Worm (Caenorhabditis elegans): Measurements from ENCODE around the gene mcd-1.

Gene mcd-1

DNA sequence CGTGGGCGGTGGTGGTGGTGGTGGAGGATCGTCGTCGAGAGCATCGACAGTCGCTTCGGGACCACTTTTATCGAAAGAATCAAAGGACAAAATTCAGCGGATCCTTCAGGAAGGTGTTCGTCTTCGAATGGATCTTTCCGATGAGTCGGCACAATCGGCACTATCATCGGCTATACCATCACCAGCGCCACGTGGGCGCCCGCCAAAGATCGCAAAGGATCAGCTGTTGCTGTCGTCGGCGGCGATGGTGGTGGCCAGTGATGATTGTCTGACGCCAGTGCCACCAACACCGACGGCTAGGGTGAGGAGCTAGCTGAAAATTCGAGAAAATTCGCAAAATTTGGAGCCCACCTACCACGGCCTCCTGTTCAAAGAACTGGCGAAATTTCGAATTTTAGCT lies 10.3 kb upstream of the mcd-1 start:
- no peak for TF ChIP-seq W03F9.2 (tag; optimal IDR thresholded peaks at IDR 0.05)
- no peak for TF ChIP-seq him-1 (tag; optimal IDR thresholded peaks at IDR 0.05)
- TF ChIP-seq dao-5 (tag; optimal IDR thresholded peaks at IDR 0.05) = no peak

DNA sequence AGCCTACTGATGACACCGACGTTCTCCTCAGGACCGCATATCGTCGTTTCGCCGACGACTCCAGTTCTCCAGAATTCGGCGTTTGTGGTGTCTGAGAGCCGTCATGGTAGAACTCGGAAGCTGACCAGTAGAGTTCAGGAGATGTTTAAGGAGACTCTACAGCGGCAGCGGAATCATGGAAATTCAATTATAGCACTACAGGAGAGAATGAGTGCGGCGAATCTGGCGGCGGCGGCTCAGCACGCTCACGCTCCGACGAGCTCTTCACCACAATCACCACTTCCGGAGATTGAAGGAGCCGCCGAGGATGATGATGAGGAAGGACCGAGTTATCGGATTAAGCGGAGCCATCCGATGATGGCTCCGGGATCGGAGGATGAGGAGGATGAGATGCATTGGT lies 8.8 kb upstream of the mcd-1 start:
- TF ChIP-seq him-1 (tag; optimal IDR thresholded peaks at IDR 0.05) (no peak), W03F9.2 (tag; optimal IDR thresholded peaks at IDR 0.05) (no peak), dao-5 (tag; optimal IDR thresholded peaks at IDR 0.05) (no peak)

DNA sequence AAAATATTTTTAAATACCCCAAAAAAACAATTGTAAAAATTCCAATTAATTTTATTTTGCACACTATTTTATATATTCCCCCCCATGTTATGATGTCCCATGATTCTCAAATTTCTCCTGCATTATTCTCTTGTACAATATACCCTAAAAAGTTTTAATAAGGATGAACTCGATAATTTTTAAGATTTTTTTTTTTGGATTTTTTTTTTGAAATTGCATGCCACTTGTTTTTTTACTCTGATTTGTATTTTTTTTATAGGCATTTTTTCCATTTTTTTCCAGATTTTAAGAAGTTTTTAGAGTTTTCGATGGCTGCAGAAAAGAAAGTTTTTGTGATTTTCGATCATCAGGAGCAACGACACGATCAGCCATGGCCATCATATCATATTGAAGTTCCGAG lies 5.9 kb upstream of the mcd-1 start, which contains the start of gene hda-10:
TSS of gene hda-10 (plus strand) at position 301 of the 400 bp plus-strand sequence.
- TF ChIP-seq him-1 (tag; optimal IDR thresholded peaks at IDR 0.05) (no peak), W03F9.2 (tag; optimal IDR thresholded peaks at IDR 0.05) (no peak), dao-5 (tag; optimal IDR thresholded peaks at IDR 0.05) (no peak)

DNA sequence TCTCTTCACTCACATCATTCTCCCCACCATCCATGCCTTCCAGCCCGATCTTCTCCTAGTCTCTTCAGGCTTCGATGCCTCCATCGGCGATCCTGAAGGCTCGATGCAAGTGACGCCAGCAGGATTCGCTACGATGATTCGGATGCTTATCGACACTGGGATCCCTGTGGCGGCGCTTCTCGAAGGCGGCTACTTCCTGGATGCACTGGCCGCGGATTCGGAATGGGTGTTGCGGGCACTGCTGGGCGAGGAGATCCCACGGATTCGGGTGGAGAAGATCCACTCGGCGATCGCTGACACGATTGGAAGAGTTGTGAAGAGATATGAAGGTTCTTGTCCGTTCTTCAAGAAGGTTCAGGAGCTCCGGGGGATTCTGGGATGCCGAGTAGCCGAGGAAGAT lies 1.9 kb upstream of the mcd-1 start:
- TF ChIP-seq W03F9.2 (tag; optimal IDR thresholded peaks at IDR 0.05) (no peak), him-1 (tag; optimal IDR thresholded peaks at IDR 0.05) (no peak), dao-5 (tag; optimal IDR thresholded peaks at IDR 0.05) (no peak)

DNA sequence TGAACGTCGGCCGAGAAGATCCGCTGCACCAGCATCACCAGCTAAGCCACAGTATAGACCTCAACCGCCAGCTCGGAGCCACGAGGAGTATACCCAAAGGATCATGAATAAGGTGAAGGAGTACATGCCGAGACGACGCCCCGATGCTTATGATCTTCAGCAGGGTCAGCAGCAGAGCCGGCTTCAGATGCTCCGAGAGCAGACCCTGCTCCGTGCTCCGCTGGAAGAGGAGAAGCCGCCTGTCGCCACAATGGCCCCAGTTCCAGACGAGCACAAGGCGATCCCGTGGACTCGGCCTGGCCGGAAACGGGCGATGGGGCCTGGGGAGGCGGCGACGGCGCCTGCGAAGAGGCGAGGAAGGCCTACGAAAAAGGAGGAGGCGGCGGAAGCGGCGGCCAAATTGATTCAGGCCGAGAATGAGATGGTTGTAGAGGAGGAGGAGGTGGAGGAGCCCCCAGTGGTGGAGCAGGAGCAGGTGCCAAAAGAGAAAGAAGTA lies 8.0 kb downstream of the mcd-1 start:
- TF ChIP-seq W03F9.2 (tag; optimal IDR thresholded peaks at IDR 0.05) = no peak
- no peak for TF ChIP-seq him-1 (tag; optimal IDR thresholded peaks at IDR 0.05)
- no peak for TF ChIP-seq dao-5 (tag; optimal IDR thresholded peaks at IDR 0.05)

DNA sequence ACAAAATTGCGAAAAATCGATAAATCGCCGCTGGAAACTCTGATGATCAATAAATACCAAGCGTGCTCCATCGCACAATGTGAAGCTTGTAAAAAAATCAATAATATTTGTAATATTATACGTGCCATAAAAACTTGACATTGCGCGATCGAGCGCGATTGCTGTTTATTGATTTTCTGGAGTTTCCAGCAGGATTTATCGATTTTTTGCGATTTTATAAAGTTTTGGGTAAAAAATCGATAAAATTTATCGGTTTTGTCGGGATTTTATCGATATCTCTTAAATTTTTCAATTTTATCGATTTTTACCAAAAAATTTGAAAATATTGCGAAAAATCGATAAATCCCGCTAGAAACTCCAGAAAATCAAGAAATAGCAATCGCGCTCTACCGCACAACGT lies 11.4 kb downstream of the mcd-1 start:
- TF ChIP-seq W03F9.2 (tag; optimal IDR thresholded peaks at IDR 0.05) (no peak), him-1 (tag; optimal IDR thresholded peaks at IDR 0.05) (no peak), dao-5 (tag; optimal IDR thresholded peaks at IDR 0.05) (no peak)

DNA sequence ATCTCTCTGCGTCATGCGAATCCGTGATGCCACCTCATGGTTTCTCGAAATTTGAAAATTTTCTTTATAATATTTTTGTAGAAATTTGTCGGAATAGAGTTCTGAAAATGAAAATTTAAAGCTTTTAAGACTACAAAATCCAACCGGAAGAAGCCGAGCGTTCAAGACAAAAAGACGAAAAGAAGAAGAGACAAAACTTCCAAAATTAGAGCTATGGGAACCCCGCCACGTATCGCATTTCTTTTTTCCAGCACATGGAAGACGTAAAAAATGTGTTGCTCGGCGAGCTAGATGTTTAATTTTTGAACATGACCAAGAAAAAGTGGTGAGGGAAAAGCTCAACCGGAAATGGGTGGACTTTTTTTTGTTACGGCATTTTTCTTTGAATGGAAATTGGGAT lies 13.7 kb downstream of the mcd-1 start, which contains the start of gene W02B8.1:
TSS of gene W02B8.1 (minus strand) at position 101 of the 400 bp plus-strand sequence.
- TF ChIP-seq dao-5 (tag; optimal IDR thresholded peaks at IDR 0.05) (no peak), him-1 (tag; optimal IDR thresholded peaks at IDR 0.05) (no peak), W03F9.2 (tag; optimal IDR thresholded peaks at IDR 0.05) (no peak)

DNA sequence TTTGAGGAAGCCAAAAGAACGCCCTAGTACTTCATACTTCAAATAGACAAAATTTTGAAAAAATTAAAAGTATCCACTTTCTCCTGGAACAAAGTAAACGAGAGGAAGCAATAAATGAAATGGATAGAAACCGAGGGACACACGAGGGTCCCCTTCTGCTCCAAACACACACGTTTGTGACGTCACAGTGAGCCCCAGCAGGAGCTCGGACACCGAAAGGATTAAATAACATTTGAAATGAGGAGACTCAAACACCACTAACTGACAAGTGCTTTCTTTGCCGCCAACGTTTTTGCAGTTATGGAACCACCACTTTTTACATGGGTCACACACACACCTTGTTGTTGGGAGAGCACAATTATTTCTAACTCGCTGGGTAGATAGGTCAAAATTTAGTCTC lies 15.1 kb downstream of the mcd-1 start:
- TF ChIP-seq W03F9.2 (tag; optimal IDR thresholded peaks at IDR 0.05) = no peak
- no peak for TF ChIP-seq him-1 (tag; optimal IDR thresholded peaks at IDR 0.05)
- TF ChIP-seq dao-5 (tag; optimal IDR thresholded peaks at IDR 0.05) = no peak

DNA sequence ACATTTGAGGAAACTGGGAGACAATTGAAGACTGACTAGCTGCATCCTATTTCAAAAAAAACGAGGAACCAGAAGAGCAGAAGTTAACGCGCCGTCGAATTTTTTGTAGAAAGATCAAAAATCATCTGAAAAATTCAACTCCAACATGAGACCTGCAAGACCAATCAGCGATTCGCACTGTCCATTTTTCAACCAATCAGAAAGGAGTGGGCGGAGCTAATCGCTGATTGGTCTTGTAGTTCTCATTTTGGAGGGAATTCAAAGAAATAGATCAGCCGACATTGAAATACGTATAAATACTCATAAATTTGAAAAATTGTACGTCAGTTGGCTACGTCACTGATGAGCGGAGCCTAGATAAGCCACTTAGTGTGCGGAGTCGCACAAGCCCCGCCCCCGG lies 19.3 kb downstream of the mcd-1 start:
- TF ChIP-seq him-1 (tag; optimal IDR thresholded peaks at IDR 0.05) (no peak), W03F9.2 (tag; optimal IDR thresholded peaks at IDR 0.05) (no peak), dao-5 (tag; optimal IDR thresholded peaks at IDR 0.05) (no peak)

DNA sequence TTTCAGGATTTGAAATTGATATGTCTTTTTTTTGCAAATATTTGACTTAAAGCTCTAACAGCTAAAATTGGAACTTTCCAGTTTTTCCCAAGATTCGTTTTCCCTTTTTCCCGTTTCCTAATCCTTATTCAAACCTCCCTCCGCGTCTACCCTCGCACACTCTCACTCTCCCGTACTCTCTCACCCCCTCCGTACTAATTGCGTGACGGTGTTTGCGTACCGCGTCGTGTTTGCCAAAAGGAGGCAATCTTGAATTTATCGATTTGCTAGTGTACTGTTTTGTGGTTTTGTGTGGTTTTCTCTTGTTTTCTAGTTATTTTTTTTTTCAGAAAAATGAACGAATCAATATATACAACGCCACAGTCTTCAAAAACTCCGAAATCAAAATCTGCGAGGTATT lies 20.2 kb downstream of the mcd-1 start, which contains the start of gene citk-1:
TSS of gene citk-1 (plus strand) at position 323 of the 400 bp plus-strand sequence.
- TF ChIP-seq dao-5 (tag; optimal IDR thresholded peaks at IDR 0.05) (no peak), him-1 (tag; optimal IDR thresholded peaks at IDR 0.05) (peak; percentile 43)

DNA sequence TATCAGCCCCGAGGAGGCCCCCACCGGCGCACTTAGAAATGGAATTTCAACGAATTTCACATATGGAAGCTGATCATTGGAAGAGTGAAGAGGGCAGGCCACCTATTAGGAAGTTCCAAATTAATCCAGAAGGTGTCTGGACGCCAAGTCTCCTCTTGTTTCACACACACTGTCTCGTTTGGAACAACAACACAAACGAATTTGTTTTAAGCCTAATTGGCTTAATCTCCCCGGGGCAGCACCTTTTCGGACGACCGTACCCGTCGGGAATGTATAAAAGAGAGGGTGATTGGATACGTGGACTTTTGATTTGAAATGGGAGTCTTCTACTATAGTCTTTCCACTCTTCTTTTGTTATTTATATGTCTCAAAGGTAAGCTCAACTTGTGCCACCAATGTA lies 27.7 kb downstream of the mcd-1 start, which contains the start of gene mltn-3:
TSS of gene mltn-3 (plus strand) at position 301 of the 400 bp plus-strand sequence.
- TF ChIP-seq him-1 (tag; optimal IDR thresholded peaks at IDR 0.05) (no peak), dao-5 (tag; optimal IDR thresholded peaks at IDR 0.05) (no peak)

DNA sequence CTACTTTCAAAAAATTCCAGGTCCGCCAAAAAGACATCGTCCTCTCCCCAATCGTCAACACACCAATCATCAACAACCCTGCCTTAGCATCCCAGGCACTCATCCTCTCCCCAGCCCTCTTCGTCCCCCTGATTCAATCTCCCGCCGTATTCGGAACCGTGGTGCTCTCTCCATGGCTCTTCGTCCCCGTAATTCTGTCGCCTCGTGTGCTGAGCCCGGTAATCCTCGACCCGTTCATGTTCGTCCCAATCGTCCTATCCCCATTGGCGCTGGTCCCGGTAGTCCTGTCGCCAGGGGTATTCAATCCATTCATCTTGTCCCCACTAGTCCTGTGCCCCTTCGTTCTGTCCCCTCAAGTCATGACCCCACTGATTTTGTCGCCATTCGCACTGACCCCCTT lies 30.8 kb downstream of the mcd-1 start:
- TF ChIP-seq W03F9.2 (tag; optimal IDR thresholded peaks at IDR 0.05) (no peak), dao-5 (tag; optimal IDR thresholded peaks at IDR 0.05) (no peak), him-1 (tag; optimal IDR thresholded peaks at IDR 0.05) (no peak)

DNA sequence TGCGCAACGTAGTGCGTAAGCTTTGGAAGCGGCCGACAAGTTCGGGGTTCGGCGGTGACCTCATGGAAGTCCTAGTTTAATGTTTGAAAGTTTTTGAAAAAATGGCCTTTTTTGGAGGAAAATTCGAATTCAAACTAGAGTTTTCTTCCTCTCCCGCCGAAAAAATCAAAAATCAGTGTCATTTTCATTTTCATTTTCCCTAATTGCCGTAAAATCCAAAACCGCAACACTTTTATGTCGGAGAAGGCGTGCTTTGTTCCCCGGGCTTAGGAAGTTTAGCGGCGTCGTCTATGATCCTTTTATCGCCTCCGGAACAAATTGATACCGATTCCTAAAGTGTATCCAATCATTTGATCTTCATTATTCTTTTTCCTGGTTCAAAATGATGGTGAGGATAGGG lies 36.6 kb downstream of the mcd-1 start, which contains the start of gene mltn-5:
TSS of gene mltn-5 (plus strand) at position 301 of the 400 bp plus-strand sequence.
- TF ChIP-seq W03F9.2 (tag; optimal IDR thresholded peaks at IDR 0.05) (no peak), dao-5 (tag; optimal IDR thresholded peaks at IDR 0.05) (no peak), him-1 (tag; optimal IDR thresholded peaks at IDR 0.05) (no peak)

DNA sequence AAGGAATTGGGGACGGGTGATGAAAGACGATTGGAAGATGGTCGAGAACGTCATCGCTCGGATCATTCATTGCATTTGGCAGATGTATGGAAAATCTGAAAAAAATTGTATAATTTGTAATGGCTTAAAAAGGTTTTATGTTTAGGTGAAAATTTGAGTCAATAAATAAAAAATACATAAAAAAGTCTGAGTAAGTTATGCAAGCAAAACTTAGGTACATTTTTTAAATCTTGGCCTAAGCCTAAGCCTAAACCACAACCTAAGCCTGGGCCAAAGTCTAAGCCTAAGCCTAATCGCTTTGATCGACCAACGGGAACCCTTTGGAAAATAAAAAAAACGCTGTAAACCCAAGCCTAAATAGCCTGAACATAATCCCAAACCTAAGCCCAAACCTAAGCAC lies 43.6 kb downstream of the mcd-1 start, which contains the start of gene hot-3:
TSS of gene hot-3 (minus strand) at position 101 of the 400 bp plus-strand sequence.
- TF ChIP-seq him-1 (tag; optimal IDR thresholded peaks at IDR 0.05) (no peak), W03F9.2 (tag; optimal IDR thresholded peaks at IDR 0.05) (no peak), dao-5 (tag; optimal IDR thresholded peaks at IDR 0.05) (no peak)

DNA sequence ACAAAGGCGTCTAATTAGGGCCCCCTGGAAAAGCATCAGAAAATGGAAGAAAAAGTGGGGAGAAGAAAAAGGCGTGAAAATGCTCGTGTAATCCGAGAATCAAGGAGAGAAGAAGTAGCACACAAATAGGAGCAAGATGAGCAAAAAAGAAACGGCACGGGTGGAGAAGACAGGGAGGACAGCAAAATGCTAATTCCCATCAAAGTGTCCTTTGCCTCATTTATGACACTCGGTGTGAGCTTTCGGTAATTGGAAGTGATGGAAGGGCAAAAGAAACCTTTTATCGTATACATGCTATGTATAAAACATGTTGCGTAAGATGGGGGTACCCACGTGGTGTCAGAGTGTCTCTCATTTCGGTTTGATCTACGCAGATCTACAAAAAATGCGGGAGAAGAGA lies 45.2 kb downstream of the mcd-1 start:
- TF ChIP-seq dao-5 (tag; optimal IDR thresholded peaks at IDR 0.05) (no peak), W03F9.2 (tag; optimal IDR thresholded peaks at IDR 0.05) (no peak), him-1 (tag; optimal IDR thresholded peaks at IDR 0.05) (no peak)

Data from whole organism, L4/young adult.